Worm (Caenorhabditis elegans) whole organism, L1 larva: ENCODE measurements around the gene col-84.

Source experiments
- C04F5.9 ChIP-seq: sonication (generic microtip); optimal IDR thresholded peaks from 2 replicates; lab custom pipeline; 2016; ENCODE audit warnings: missing genetic modification characterization, missing compliant biosample characterization
- C34B4.2 ChIP-seq: sonication (generic microtip); optimal IDR thresholded peaks from 2 replicates; lab custom pipeline; 2017; ENCODE audit warnings: mild to moderate bottlenecking, missing genetic modification characterization, missing compliant biosample characterization
- Y116A8C.19 ChIP-seq: sonication (generic microtip); optimal IDR thresholded peaks from 2 replicates; lab custom pipeline; 2016; ENCODE audit warnings: missing compliant biosample characterization, missing genetic modification characterization, borderline replicate concordance
- aha-1 ChIP-seq: fragments of 150-350 bp; optimal IDR thresholded peaks from 2 replicates; lab custom pipeline; 2014; ENCODE audit warnings: missing biosample characterization, missing genetic modification characterization
- ceh-8 ChIP-seq: fragments of 200-800 bp; sonication (Bioruptor generic); optimal IDR thresholded peaks from 2 replicates; lab custom pipeline; 2018; ENCODE audit warnings: mild to moderate bottlenecking, missing genetic modification characterization, moderate library complexity, missing compliant biosample characterization
- ceh-88 ChIP-seq: fragments of 200-800 bp; sonication (Bioruptor generic); IDR thresholded peaks from 2 replicates; pipeline ENCODE4 v1.3.6; 2022; ENCODE audit warnings: missing genetic modification characterization, missing compliant biosample characterization
- ces-1 ChIP-seq: fragments of 150-350 bp; optimal IDR thresholded peaks from 2 replicates; lab custom pipeline; 2014; ENCODE audit warnings: missing biosample characterization, missing genetic modification reagents, missing genetic modification characterization
- dpl-1 ChIP-seq, 3 experiments: fragments of 150-350 bp in 2 of 3; sonication (generic microtip) in 1 of 3; optimal IDR thresholded peaks; 2 replicates each; lab custom pipeline; 2014 to 2017; ENCODE audit warnings: missing biosample characterization in 3 of 3, missing genetic modification characterization in 3 of 3, missing genetic modification reagents in 3 of 3
- efl-1 ChIP-seq, 4 experiments: fragments of 150-350 bp; optimal IDR thresholded peaks in 3 of 4; peaks in 1 of 4; 1 replicate in 1 of 4; 2 replicates in 3 of 4; lab custom pipeline; 2014; ENCODE audit warnings: missing biosample characterization in 2 of 4, missing genetic modification characterization in 2 of 4, missing genetic modification reagents in 2 of 4
- egl-13 ChIP-seq: sonication (generic microtip); optimal IDR thresholded peaks from 2 replicates; lab custom pipeline; 2016; ENCODE audit warnings: missing genotype, missing genetic modification reagents, missing genetic modification characterization, missing compliant biosample characterization
- egl-27 ChIP-seq, 2 experiments: fragments of 150-350 bp in 1 of 2; sonication (generic microtip); optimal IDR thresholded peaks; 3 replicates each; lab custom pipeline; 2017 to 2018; ENCODE audit warnings: missing biosample characterization in 2 of 2, missing genetic modification characterization in 2 of 2, missing genetic modification reagents in 2 of 2
- elt-3 ChIP-seq, 6 experiments: fragments of 150-350 bp in 1 of 6; sonication (generic microtip); optimal IDR thresholded peaks; 2 replicates each; lab custom pipeline; 2017 to 2018; ENCODE audit warnings: missing biosample characterization in 6 of 6, missing genetic modification characterization in 6 of 6, inconsistent platforms in 1 of 6
- ets-5 ChIP-seq: fragments of 200-800 bp; sonication (Bioruptor generic); IDR thresholded peaks from 2 replicates; pipeline ENCODE4 v1.3.6; 2022; ENCODE audit warnings: missing genetic modification characterization, missing compliant biosample characterization
- fkh-10 ChIP-seq: sonication (generic microtip); optimal IDR thresholded peaks from 2 replicates; lab custom pipeline; 2017; ENCODE audit warnings: missing biosample characterization, missing genetic modification reagents, missing genetic modification characterization
- fkh-8 ChIP-seq: sonication (generic microtip); optimal IDR thresholded peaks from 2 replicates; lab custom pipeline; 2016; ENCODE audit warnings: mild to moderate bottlenecking, missing genetic modification characterization, missing compliant biosample characterization
- grh-1 ChIP-seq: fragments of 200-800 bp; sonication (Bioruptor generic); IDR thresholded peaks from 2 replicates; pipeline ENCODE4 v1.3.6; 2022; ENCODE audit warnings: missing genetic modification reagents, missing genetic modification characterization, missing compliant biosample characterization
- hlh-17 ChIP-seq: fragments of 200-800 bp; sonication (Bioruptor generic); optimal IDR thresholded peaks from 2 replicates; lab custom pipeline; 2018; ENCODE audit warnings: missing genetic modification characterization, mild to moderate bottlenecking, missing compliant biosample characterization, moderate library complexity, borderline replicate concordance
- hlh-4 ChIP-seq: sonication (generic microtip); optimal IDR thresholded peaks from 2 replicates; lab custom pipeline; 2016; ENCODE audit warnings: mild to moderate bottlenecking, missing genetic modification characterization, missing compliant biosample characterization
- irx-1 ChIP-seq: sonication (generic microtip); optimal IDR thresholded peaks from 2 replicates; lab custom pipeline; 2016; ENCODE audit warnings: missing genetic modification characterization, missing compliant biosample characterization
- lin-15B ChIP-seq: fragments of 150-350 bp; sonication (generic microtip); optimal IDR thresholded peaks from 3 replicates; lab custom pipeline; 2014; ENCODE audit warnings: missing biosample characterization, missing genetic modification characterization
- lir-3 ChIP-seq: sonication (generic microtip); optimal IDR thresholded peaks from 2 replicates; lab custom pipeline; 2016; ENCODE audit warnings: mild to moderate bottlenecking, missing genetic modification characterization, moderate library complexity, missing compliant biosample characterization; ENCODE audit not compliant: poor library complexity
- nhr-11 ChIP-seq: fragments of 150-350 bp; optimal IDR thresholded peaks from 2 replicates; lab custom pipeline; 2014; ENCODE audit warnings: missing biosample characterization, missing genetic modification characterization
- nhr-20 ChIP-seq: sonication (generic microtip); optimal IDR thresholded peaks from 2 replicates; lab custom pipeline; 2016; ENCODE audit warnings: mild to moderate bottlenecking, missing genetic modification characterization, missing compliant biosample characterization
- nhr-237 ChIP-seq: fragments of 150-350 bp; optimal IDR thresholded peaks from 2 replicates; lab custom pipeline; 2014; ENCODE audit warnings: missing biosample characterization, missing genetic modification characterization
- nhr-77 ChIP-seq: fragments of 150-350 bp; optimal IDR thresholded peaks from 2 replicates; lab custom pipeline; 2014; ENCODE audit warnings: missing biosample characterization, missing genetic modification characterization
- nhr-85 ChIP-seq: sonication (generic microtip); peaks from one replicate; lab custom pipeline; 2016; ENCODE audit warnings: missing genetic modification characterization, inconsistent platforms, missing compliant biosample characterization
- pag-3 ChIP-seq: sonication (generic microtip); optimal IDR thresholded peaks from 2 replicates; lab custom pipeline; 2017; ENCODE audit warnings: missing genetic modification characterization, mild to moderate bottlenecking, missing compliant biosample characterization, antibody characterized with exemption, borderline replicate concordance; ENCODE audit not compliant: insufficient read depth
- pax-3 ChIP-seq: fragments of 200-800 bp; sonication (Bioruptor generic); optimal IDR thresholded peaks from 2 replicates; lab custom pipeline; 2018; ENCODE audit warnings: mild to moderate bottlenecking, missing genetic modification characterization, moderate library complexity, missing compliant biosample characterization
- rnt-1 ChIP-seq: sonication (generic microtip); optimal IDR thresholded peaks from 2 replicates; lab custom pipeline; 2016; ENCODE audit warnings: mild to moderate bottlenecking, missing genetic modification characterization, moderate library complexity, missing compliant biosample characterization
- snpc-4 ChIP-seq: fragments of 150-350 bp; optimal IDR thresholded peaks from 2 replicates; lab custom pipeline; 2014; ENCODE audit warnings: missing biosample characterization, missing genetic modification characterization
- snu-23 ChIP-seq: sonication (generic microtip); optimal IDR thresholded peaks from 2 replicates; lab custom pipeline; 2016; ENCODE audit warnings: missing genetic modification characterization, missing compliant biosample characterization
- sox-4 ChIP-seq: sonication (generic microtip); optimal IDR thresholded peaks from 2 replicates; lab custom pipeline; 2016; ENCODE audit warnings: missing genetic modification characterization, missing compliant biosample characterization
- sup-37 ChIP-seq: fragments of 200-800 bp; sonication (Bioruptor generic); optimal IDR thresholded peaks from 2 replicates; lab custom pipeline; 2018; ENCODE audit warnings: mild to moderate bottlenecking, missing genetic modification characterization, missing compliant biosample characterization
- swsn-7 ChIP-seq: sonication (generic microtip); optimal IDR thresholded peaks from 2 replicates; lab custom pipeline; 2016; ENCODE audit warnings: missing genetic modification characterization, missing compliant biosample characterization
- tbx-2 ChIP-seq: sonication (generic microtip); optimal IDR thresholded peaks from 2 replicates; lab custom pipeline; 2016; ENCODE audit warnings: missing genetic modification characterization, missing compliant biosample characterization
- tlp-1 ChIP-seq: fragments of 150-350 bp; optimal IDR thresholded peaks from 2 replicates; lab custom pipeline; 2014; ENCODE audit warnings: missing biosample characterization, missing genetic modification characterization
- unc-130 ChIP-seq: fragments of 150-350 bp; optimal IDR thresholded peaks from 2 replicates; lab custom pipeline; 2017; ENCODE audit warnings: missing biosample characterization, missing genetic modification characterization, inconsistent platforms
- unc-86 ChIP-seq: sonication (generic microtip); optimal IDR thresholded peaks from 2 replicates; lab custom pipeline; 2016; ENCODE audit warnings: missing genetic modification characterization, missing compliant biosample characterization
- unc-98 ChIP-seq: fragments of 200-800 bp; sonication (Bioruptor generic); IDR thresholded peaks from 2 replicates; pipeline ENCODE4 v1.3.6; 2022; ENCODE audit warnings: missing genetic modification characterization, missing compliant biosample characterization
- zip-4 ChIP-seq: fragments of 200-800 bp; sonication (Bioruptor generic); optimal IDR thresholded peaks from 2 replicates; lab custom pipeline; 2018; ENCODE audit warnings: mild to moderate bottlenecking, missing genetic modification characterization, moderate library complexity, missing compliant biosample characterization
- ztf-11 ChIP-seq, 2 experiments: sonication (generic microtip); optimal IDR thresholded peaks; 2 replicates each; lab custom pipeline; 2016 to 2017; ENCODE audit warnings: missing genetic modification characterization in 2 of 2, missing biosample characterization in 1 of 2, missing compliant biosample characterization in 1 of 2
- ztf-4 ChIP-seq: fragments of 150-350 bp; optimal IDR thresholded peaks from 2 replicates; lab custom pipeline; 2014; ENCODE audit warnings: missing biosample characterization, missing genetic modification characterization

col-84 gene

DNA sequence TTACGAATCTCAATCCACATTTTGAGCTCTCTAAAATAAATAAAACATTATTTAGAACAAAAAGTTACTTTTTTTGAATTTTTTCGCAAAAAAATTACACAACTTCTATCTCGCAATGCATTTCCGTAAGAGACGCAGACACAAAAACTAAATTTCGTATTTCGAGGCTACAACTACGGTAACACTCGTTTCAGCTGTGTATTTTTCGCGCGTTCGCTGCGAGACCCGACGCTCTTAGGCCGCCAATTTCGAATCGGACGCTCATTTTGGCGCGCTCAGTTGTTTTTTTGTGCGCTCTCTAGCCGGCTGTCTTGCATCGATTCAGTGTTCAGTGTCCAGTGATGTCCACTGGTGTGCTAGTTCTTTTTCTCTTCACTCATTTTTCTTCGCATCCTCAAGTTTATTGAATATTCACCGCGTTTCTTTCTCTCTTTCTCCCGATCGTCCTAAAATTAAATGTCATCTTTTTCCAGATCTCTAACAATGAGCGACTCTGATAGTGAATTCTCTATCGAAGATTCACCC is 6.4 kb downstream of the col-84 start, which contains the start of the genes npp-3 and top-2 (continued):
- peak; percentile 94 for TF ChIP-seq unc-130
- peak; percentile 92 for TF ChIP-seq fkh-10 (GFP tag; lab: Kevin White, UChicago)
- peak; percentile 3 to 22 for TF ChIP-seq egl-27 (tag; optimal IDR thresholded peaks at IDR 0.05; lab: Kevin White, UChicago)
- peak; percentile 24 for TF ChIP-seq sup-37 (GFP tag; lab: Kevin White, UChicago)
- TF ChIP-seq lin-15B, result peak; percentile 94
- no peak for TF ChIP-seq ets-5 (GFP tag; lab: Robert Waterston, UW)
- TF ChIP-seq ztf-11 (tag; optimal IDR thresholded peaks at IDR 0.05; lab: Kevin White, UChicago), result peak in 1 of 2 experiments; percentile 63
- peak; percentile 17 for TF ChIP-seq C34B4.2 (tag; lab: Kevin White, UChicago)
- TF ChIP-seq zip-4 (GFP tag; lab: Kevin White, UChicago), result peak; percentile 76
- TF ChIP-seq pag-3 (tag; lab: Kevin White, UChicago), result no peak
- peak; percentile 94 for TF ChIP-seq rnt-1 (tag; lab: Kevin White, UChicago)
- TF ChIP-seq ceh-8, result peak; percentile 86
- no peak for TF ChIP-seq unc-98 (GFP tag; lab: Robert Waterston, UW)
- no peak for TF ChIP-seq hlh-17
- peak; percentile 89 for TF ChIP-seq egl-13 (tag; lab: Kevin White, UChicago)
- peak; percentile 69 for TF ChIP-seq sox-4 (tag; lab: Kevin White, UChicago)
- no peak for TF ChIP-seq Y116A8C.19
- TF ChIP-seq swsn-7 (tag; lab: Kevin White, UChicago), result peak; percentile 94
- TF ChIP-seq ztf-4, result peak; percentile 74
- peak; percentile 83 for TF ChIP-seq ceh-88
- no peak for TF ChIP-seq ces-1 (GFP tag; lab: Kevin White, UChicago)
- peak in 4 of 6 experiments; percentile 2 to 93 (median 68) for TF ChIP-seq elt-3 (tag; optimal IDR thresholded peaks at IDR 0.05; lab: Kevin White, UChicago)
- peak; percentile 71 for TF ChIP-seq aha-1 (tag; lab: Kevin White, UChicago)
- TF ChIP-seq nhr-77 (tag; lab: Kevin White, UChicago), result peak; percentile 92
- TF ChIP-seq snu-23 (GFP tag; lab: Kevin White, UChicago), result peak; percentile 97
- peak; percentile 98 to 99 for TF ChIP-seq efl-1 (optimal IDR thresholded peaks at IDR 0.05; lab: Kevin White, UChicago)
- TF ChIP-seq efl-1 (GFP tag; optimal IDR thresholded peaks at IDR 0.05 in 1 of 2; lab: Kevin White, UChicago), result peak; percentile 99 to 100
- TF ChIP-seq tlp-1 (tag; lab: Kevin White, UChicago), result no peak
- TF ChIP-seq nhr-20, result peak; percentile 92
- peak; percentile 93 for TF ChIP-seq nhr-11 (tag; lab: Kevin White, UChicago)
- peak; percentile 79 for TF ChIP-seq snpc-4 (tag; lab: Kevin White, UChicago)
- TF ChIP-seq nhr-237, result peak; percentile 73
- TF ChIP-seq nhr-85, result peak; percentile 97
- TF ChIP-seq lir-3 (tag; lab: Kevin White, UChicago), result peak; percentile 85
- TF ChIP-seq tbx-2 (tag; lab: Kevin White, UChicago), result peak; percentile 95
- no peak for TF ChIP-seq hlh-4 (tag; lab: Kevin White, UChicago)
- TF ChIP-seq dpl-1 (GFP tag; optimal IDR thresholded peaks at IDR 0.05; lab: Kevin White, UChicago), result peak; percentile 99
- peak; percentile 89 for TF ChIP-seq grh-1 (GFP tag; lab: Robert Waterston, UW)
- peak; percentile 95 for TF ChIP-seq unc-86
- peak; percentile 95 for TF ChIP-seq fkh-8
- TF ChIP-seq pax-3 (tag; lab: Kevin White, UChicago), result peak; percentile 88
- peak; percentile 89 for TF ChIP-seq C04F5.9 (tag; lab: Kevin White, UChicago)
- TF ChIP-seq irx-1 (tag; lab: Kevin White, UChicago), result peak; percentile 91
